Fruit fly (Drosophila melanogaster) whole organism, wandering third instar larva: ENCODE data around the gene wntD.

Experiments
- CG32264 ChIP-seq: fragments of 200-800 bp; sonication (Bioruptor generic); optimal IDR thresholded peaks from 2 replicates; lab custom pipeline; 2016; ENCODE audit warnings: missing biosample characterization, missing genetic modification characterization
- CG9705 ChIP-seq: fragments of 200-800 bp; sonication (Bioruptor generic); optimal IDR thresholded peaks from 2 replicates; lab custom pipeline; 2018; ENCODE audit warnings: missing biosample characterization, mild to moderate bottlenecking, missing genetic modification characterization
- CrebA ChIP-seq: fragments of 200-800 bp; sonication (Bioruptor generic); optimal IDR thresholded peaks from 2 replicates; lab custom pipeline; 2016; ENCODE audit warnings: missing biosample characterization, mild to moderate bottlenecking, missing genetic modification characterization, borderline replicate concordance
- Dif ChIP-seq: fragments of 200-275, 200-300 bp; sonication (Bioruptor generic); optimal IDR thresholded peaks from 2 replicates; lab custom pipeline; 2018; ENCODE audit warnings: missing biosample characterization, missing genetic modification characterization; ENCODE audit not compliant: partially characterized antibody
- HLH106 ChIP-seq: fragments of 200-800 bp; optimal IDR thresholded peaks from 3 replicates; lab custom pipeline; 2019; ENCODE audit warnings: missing biosample characterization, mild to moderate bottlenecking, missing genetic modification characterization, moderate library complexity
- Hnf4 ChIP-seq: fragments of 200-800 bp; sonication (Bioruptor generic); optimal IDR thresholded peaks from 2 replicates; lab custom pipeline; 2016; ENCODE audit warnings: missing biosample characterization, mild to moderate bottlenecking, missing genetic modification characterization
- Hr78 ChIP-seq: fragments of >200 bp; optimal IDR thresholded peaks from 2 replicates; lab custom pipeline; 2017; ENCODE audit warnings: missing biosample characterization, missing genetic modification characterization
- Jra ChIP-seq: sonication (Bioruptor generic); optimal IDR thresholded peaks from 2 replicates; lab custom pipeline; 2016; ENCODE audit warnings: missing biosample characterization, missing genetic modification characterization
- Mio ChIP-seq: sonication (Bioruptor generic); optimal IDR thresholded peaks from 2 replicates; lab custom pipeline; 2016; ENCODE audit warnings: missing biosample characterization, missing genetic modification characterization
- Myc ChIP-seq: fragments of >200 bp; optimal IDR thresholded peaks from 2 replicates; lab custom pipeline; 2017
- N ChIP-seq: fragments of >200 bp; optimal IDR thresholded peaks from 2 replicates; lab custom pipeline; 2018; ENCODE audit warnings: missing biosample characterization, missing external identifiers, missing genetic modification characterization
- OdsH ChIP-seq: fragments of 200-800 bp; sonication (Bioruptor generic); optimal IDR thresholded peaks from 2 replicates; lab custom pipeline; 2016; ENCODE audit warnings: missing biosample characterization, mild to moderate bottlenecking, missing genetic modification characterization
- Rel ChIP-seq, 2 experiments: fragments of 200-800 bp; sonication (Bioruptor generic) in 1 of 2; optimal IDR thresholded peaks; 2 replicates in 1 of 2; 3 replicates in 1 of 2; lab custom pipeline; 2016 to 2019; ENCODE audit warnings: mild to moderate bottlenecking in 2 of 2, missing biosample characterization in 2 of 2, missing genetic modification characterization in 2 of 2, moderate library complexity in 1 of 2
- Sp1 ChIP-seq: fragments of 200-800 bp; sonication (Bioruptor generic); optimal IDR thresholded peaks from 3 replicates; lab custom pipeline; 2019; ENCODE audit warnings: missing biosample characterization, mild to moderate bottlenecking, missing genetic modification characterization, moderate library complexity
- Vsx2 ChIP-seq: fragments of 200-300, 225-300 bp; sonication (Bioruptor generic); optimal IDR thresholded peaks from 2 replicates; lab custom pipeline; 2018; ENCODE audit warnings: missing biosample characterization, missing genetic modification characterization; ENCODE audit not compliant: partially characterized antibody
- br ChIP-seq: fragments of 200-800 bp; sonication (Bioruptor generic); optimal IDR thresholded peaks from 2 replicates; lab custom pipeline; 2016; ENCODE audit warnings: missing biosample characterization, missing genetic modification characterization
- brk ChIP-seq: fragments of 200-800 bp; sonication (Bioruptor generic); optimal IDR thresholded peaks from 2 replicates; lab custom pipeline; 2016; ENCODE audit warnings: missing biosample characterization, mild to moderate bottlenecking, missing genetic modification characterization
- dl ChIP-seq, 2 experiments: fragments of 175-275, 200-275 bp in 1 of 2; fragments of 200-275 bp in 1 of 2; sonication (Bioruptor generic); optimal IDR thresholded peaks; lab custom pipeline; 2018; ENCODE audit warnings: mild to moderate bottlenecking in 2 of 2, missing biosample characterization in 2 of 2, missing genetic modification characterization in 2 of 2, moderate library complexity in 2 of 2; ENCODE audit not compliant: partially characterized antibody in 2 of 2, insufficient read depth in 1 of 2
- dmrt93B ChIP-seq: fragments of 200-800 bp; sonication (Bioruptor generic); optimal IDR thresholded peaks from 2 replicates; lab custom pipeline; 2018; ENCODE audit warnings: missing biosample characterization, mild to moderate bottlenecking, missing genetic modification characterization
- dsf ChIP-seq: sonication (Bioruptor generic); optimal IDR thresholded peaks from 2 replicates; lab custom pipeline; 2016; ENCODE audit warnings: missing biosample characterization, missing genetic modification characterization, borderline replicate concordance
- ey ChIP-seq: fragments of 200-800 bp; sonication (Bioruptor generic); optimal IDR thresholded peaks from 2 replicates; lab custom pipeline; 2016; ENCODE audit warnings: missing biosample characterization, missing genetic modification characterization
- foxo ChIP-seq, 2 experiments: fragments of 200-800 bp; sonication (Bioruptor generic); optimal IDR thresholded peaks; 2 replicates in 1 of 2; 3 replicates in 1 of 2; lab custom pipeline; 2016 to 2017; ENCODE audit warnings: missing biosample characterization in 2 of 2, missing genetic modification characterization in 2 of 2
- fru ChIP-seq: fragments of 200-800 bp; sonication (Bioruptor generic); optimal IDR thresholded peaks from 3 replicates; lab custom pipeline; 2016; ENCODE audit warnings: missing biosample characterization, mild to moderate bottlenecking, missing genetic modification characterization
- h ChIP-seq: fragments of 200-800 bp; sonication (Bioruptor generic); optimal IDR thresholded peaks from 3 replicates; lab custom pipeline; 2016; ENCODE audit warnings: missing biosample characterization, mild to moderate bottlenecking, missing genetic modification characterization
- jim ChIP-seq: fragments of 175-275, 200-325 bp; sonication (Bioruptor generic); optimal IDR thresholded peaks from 2 replicates; lab custom pipeline; 2016; ENCODE audit warnings: missing biosample characterization, mild to moderate bottlenecking, missing genetic modification characterization
- lola ChIP-seq: fragments of >200 bp; optimal IDR thresholded peaks from 2 replicates; lab custom pipeline; 2017; ENCODE audit warnings: missing biosample characterization, missing genetic modification characterization
- psq ChIP-seq: fragments of 200-800 bp; sonication (Bioruptor generic); optimal IDR thresholded peaks from 3 replicates; lab custom pipeline; 2017; ENCODE audit warnings: missing biosample characterization, mild to moderate bottlenecking, missing genetic modification characterization, moderate library complexity
- rgr ChIP-seq: fragments of 200-800 bp; sonication (Bioruptor generic); optimal IDR thresholded peaks from 3 replicates; lab custom pipeline; 2016; ENCODE audit warnings: missing biosample characterization, mild to moderate bottlenecking, missing genetic modification characterization
- sage ChIP-seq: fragments of 200-800 bp; sonication (Bioruptor generic); optimal IDR thresholded peaks from 2 replicates; lab custom pipeline; 2016; ENCODE audit warnings: missing biosample characterization, mild to moderate bottlenecking, missing genetic modification characterization
- sv ChIP-seq: fragments of 200-800 bp; sonication (Bioruptor generic); optimal IDR thresholded peaks from 3 replicates; lab custom pipeline; 2016; ENCODE audit warnings: missing biosample characterization, missing genetic modification characterization
- tai ChIP-seq: sonication (Bioruptor generic); optimal IDR thresholded peaks from 2 replicates; lab custom pipeline; 2016; ENCODE audit warnings: missing biosample characterization, missing genetic modification characterization
- usp ChIP-seq: fragments of >200 bp; optimal IDR thresholded peaks from 2 replicates; lab custom pipeline; 2017; ENCODE audit warnings: missing biosample characterization, missing genetic modification characterization
- woc ChIP-seq: sonication (Bioruptor generic); optimal IDR thresholded peaks from 2 replicates; lab custom pipeline; 2016; ENCODE audit warnings: missing biosample characterization, mild to moderate bottlenecking, missing genetic modification characterization

The wntD gene

dm6 chr3R:13305318-13305899 is 12.4 kb upstream of the wntD start (continued):
- TF ChIP-seq sage: no peak
- peak; percentile 85 for TF ChIP-seq OdsH (GFP tag; lab: Kevin White, UChicago)
- peak in 1 of 2 experiments; percentile 82 for TF ChIP-seq foxo (GFP tag; optimal IDR thresholded peaks at IDR 0.05; lab: Kevin White, UChicago)
- peak; percentile 81 for TF ChIP-seq HLH106 (tag; lab: Kevin White, UChicago)
- no peak for TF ChIP-seq Mio (GFP tag; lab: Kevin White, UChicago)
- TF ChIP-seq sv (GFP tag; lab: Kevin White, UChicago): no peak
- no peak for TF ChIP-seq CrebA (GFP tag; lab: Kevin White, UChicago)
- TF ChIP-seq br (GFP tag; lab: Kevin White, UChicago): peak; percentile 19
- peak in 1 of 2 experiments; percentile 11 for TF ChIP-seq dl (GFP tag; optimal IDR thresholded peaks at IDR 0.05; lab: Kevin White, UChicago; ENCODE audit: insufficient read depth in 1 of 2, partially characterized antibody in 2 of 2)
- peak; percentile 37 for TF ChIP-seq Hnf4 (GFP tag; lab: Kevin White, UChicago)
- TF ChIP-seq N (GFP tag; lab: Kevin White, UChicago): no peak
- TF ChIP-seq CG32264 (GFP tag; lab: Kevin White, UChicago): no peak
- no peak for TF ChIP-seq Rel (GFP tag; optimal IDR thresholded peaks at IDR 0.05; lab: Kevin White, UChicago)
- TF ChIP-seq Rel (tag; optimal IDR thresholded peaks at IDR 0.05; lab: Kevin White, UChicago): no peak
- no peak for TF ChIP-seq Hr78

dm6 chr3R:13304512-13305069 is 11.6 kb upstream of the wntD start:
- TF ChIP-seq psq (GFP tag; lab: Kevin White, UChicago): peak; percentile 51
- no peak for TF ChIP-seq Hnf4 (GFP tag; lab: Kevin White, UChicago)
- TF ChIP-seq Sp1 (GFP tag; lab: Kevin White, UChicago): no peak
- TF ChIP-seq Dif: peak; percentile 57
- no peak for TF ChIP-seq CG9705
- no peak for TF ChIP-seq dsf
- no peak for TF ChIP-seq sv (GFP tag; lab: Kevin White, UChicago)
- TF ChIP-seq Myc (lab: Kevin White, UChicago): no peak
- TF ChIP-seq Jra (GFP tag; lab: Kevin White, UChicago): no peak
- peak; percentile 37 for TF ChIP-seq Vsx2 (GFP tag; lab: Kevin White, UChicago)
- TF ChIP-seq Rel (GFP tag; optimal IDR thresholded peaks at IDR 0.05; lab: Kevin White, UChicago): no peak
- TF ChIP-seq Rel (tag; optimal IDR thresholded peaks at IDR 0.05; lab: Kevin White, UChicago): no peak
- TF ChIP-seq Hr78: no peak
- TF ChIP-seq fru (GFP tag; lab: Kevin White, UChicago): peak; percentile 17
- TF ChIP-seq jim (GFP tag; lab: Kevin White, UChicago): no peak
- TF ChIP-seq h: peak; percentile 22

- TF ChIP-seq jim (GFP tag; lab: Kevin White, UChicago) (no peak), woc (GFP tag; lab: Kevin White, UChicago) (no peak), ey (GFP tag; lab: Kevin White, UChicago) (no peak), HLH106 (tag; lab: Kevin White, UChicago) (no peak), Sp1 (GFP tag; lab: Kevin White, UChicago) (no peak), N (GFP tag; lab: Kevin White, UChicago) (no peak), br (GFP tag; lab: Kevin White, UChicago) (no peak), usp (GFP tag; lab: Kevin White, UChicago) (no peak), fru (GFP tag; lab: Kevin White, UChicago) (no peak), sage (no peak), tai (GFP tag; lab: Kevin White, UChicago) (no peak), h (no peak), lola (GFP tag; lab: Kevin White, UChicago) (no peak), dl (GFP tag; optimal IDR thresholded peaks at IDR 0.05; lab: Kevin White, UChicago; ENCODE audit: insufficient read depth in 1 of 2, partially characterized antibody in 2 of 2) (no peak), brk (no peak), dmrt93B (GFP tag; lab: Kevin White, UChicago) (no peak), rgr (GFP tag; lab: Kevin White, UChicago) (no peak)
Measured at dm6 chr3R:13303126-13303525, 10.1 kb upstream of the wntD start, which contains the start of gene CG43208. Gene CG43208, plus strand, starts transcription at chr3R:13303426.
